Worm (Caenorhabditis elegans): ENCODE results near the gene trpp-6.
A peak's percentile ranks its signal among the peaks of the same experiment; 100 is the strongest.

ce11 chrV:9950861-9951260 is 40.8 kb upstream of the trpp-6 start, which contains the start of gene ttr-46:
- peak; percentile 68 for TF ChIP-seq elt-2 (tag; optimal IDR thresholded peaks at IDR 0.05)
- TF ChIP-seq fkh-10 (GFP tag; optimal IDR thresholded peaks at IDR 0.05) = no peak
- no peak for TF ChIP-seq nhr-28 (tag; optimal IDR thresholded peaks at IDR 0.05)
- TF ChIP-seq elt-3 (tag; optimal IDR thresholded peaks at IDR 0.05) = no peak
- no peak for TF ChIP-seq ama-1 (optimal IDR thresholded peaks at IDR 0.05)
